Worm (Caenorhabditis elegans): Measurements from ENCODE around the gene mrps-21.

DNA sequence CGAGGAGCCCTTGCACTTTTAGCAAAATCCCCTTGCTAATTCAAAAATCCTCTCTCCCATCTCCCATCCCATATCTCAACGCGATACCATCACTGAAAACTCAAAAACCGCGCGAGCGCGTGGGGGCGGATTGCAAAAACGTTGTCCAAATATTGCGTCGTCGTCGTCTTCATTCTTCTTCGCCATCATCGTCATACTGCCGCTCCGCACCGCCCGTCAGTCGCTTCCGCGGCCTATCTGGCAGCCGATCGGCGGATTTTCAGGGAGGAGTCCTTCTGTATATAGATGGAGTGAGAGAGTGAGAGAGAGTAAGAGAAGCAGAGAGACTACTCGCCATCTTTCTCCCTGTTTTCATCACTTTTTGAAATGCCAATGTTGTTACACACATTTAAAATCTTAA, 27.6 kb upstream of the mrps-21 start:
- TF ChIP-seq let-607 (tag; optimal IDR thresholded peaks at IDR 0.05) (no peak), efl-1 (GFP tag; optimal IDR thresholded peaks at IDR 0.05) (no peak), ama-1 (optimal IDR thresholded peaks at IDR 0.05) (no peak), ama-1 (GFP tag; optimal IDR thresholded peaks at IDR 0.05) (no peak), nhr-80 (tag; optimal IDR thresholded peaks at IDR 0.05) (no peak)
